Fruit fly (Drosophila melanogaster) whole organism, larva: ENCODE measurements around the gene CG32148.

Source experiments
- noc ChIP-seq: fragments of 200-800 bp; sonication (Bioruptor generic); optimal IDR thresholded peaks from 3 replicates; lab custom pipeline; 2019; ENCODE audit warnings: missing biosample characterization, mild to moderate bottlenecking, missing genetic modification characterization, moderate library complexity

CG32148 gene

dm6 chr3L:15054477-15054876, 31.2 kb downstream of the CG32148 start, which contains the start of gene EAChm:
EAChm (plus strand) TSS chr3L:15054777.
- TF ChIP-seq noc (tag; lab: Kevin White, UChicago): no peak

- TF ChIP-seq noc (tag; lab: Kevin White, UChicago): no peak
These were observed 38.3 kb downstream of the CG32148 start, which contains the start of gene CG13460 for dm6 chr3L:15061605-15062004. CG13460 (minus strand) TSS chr3L:15061705.

dm6 chr3L:15064877-15065276, 41.6 kb downstream of the CG32148 start, which contains the start of gene Sytbeta:
Sytbeta (minus strand) TSS chr3L:15064977.
- no peak for TF ChIP-seq noc (tag; lab: Kevin White, UChicago)

dm6 chr3L:15072149-15072548, 48.9 kb downstream of the CG32148 start:
- TF ChIP-seq noc (tag; lab: Kevin White, UChicago): no peak
